Worm (Caenorhabditis elegans) whole organism, L1 larva: ENCODE results near the gene JC8.7.

Source experiments
- F16B12.6 ChIP-seq: fragments of 150-350 bp; optimal IDR thresholded peaks from 2 replicates; lab custom pipeline; 2014; ENCODE audit warnings: missing biosample characterization, missing genetic modification characterization
- aha-1 ChIP-seq: fragments of 150-350 bp; optimal IDR thresholded peaks from 2 replicates; lab custom pipeline; 2014; ENCODE audit warnings: missing biosample characterization, missing genetic modification characterization
- alr-1 ChIP-seq: fragments of 200-800 bp; sonication (Bioruptor generic); optimal IDR thresholded peaks from 2 replicates; lab custom pipeline; 2018; ENCODE audit warnings: borderline replicate concordance, mild to moderate bottlenecking, missing genetic modification characterization, missing compliant biosample characterization
- aly-2 ChIP-seq: fragments of 150-350 bp; optimal IDR thresholded peaks from 2 replicates; lab custom pipeline; 2014; ENCODE audit warnings: missing biosample characterization, missing genetic modification characterization
- blmp-1 ChIP-seq: fragments of 150-350 bp; optimal IDR thresholded peaks from 2 replicates; lab custom pipeline; 2014; ENCODE audit warnings: missing biosample characterization, missing genetic modification characterization
- ceh-8 ChIP-seq: fragments of 200-800 bp; sonication (Bioruptor generic); optimal IDR thresholded peaks from 2 replicates; lab custom pipeline; 2018; ENCODE audit warnings: mild to moderate bottlenecking, missing genetic modification characterization, moderate library complexity, missing compliant biosample characterization
- ceh-82 ChIP-seq, 3 experiments: fragments of 150-350 bp in 1 of 3; sonication (generic microtip) in 2 of 3; optimal IDR thresholded peaks; 2 replicates each; lab custom pipeline; 2014 to 2017; ENCODE audit warnings: missing biosample characterization in 3 of 3, missing genetic modification characterization in 3 of 3
- elt-2 ChIP-seq: sonication (generic microtip); optimal IDR thresholded peaks from 2 replicates; lab custom pipeline; 2016; ENCODE audit warnings: missing genetic modification characterization, mild to moderate bottlenecking, inconsistent platforms, missing compliant biosample characterization, missing genetic modification reagents
- ets-5 ChIP-seq: fragments of 200-800 bp; sonication (Bioruptor generic); IDR thresholded peaks from 2 replicates; pipeline ENCODE4 v1.3.6; 2022; ENCODE audit warnings: missing genetic modification characterization, missing compliant biosample characterization
- lsy-2 ChIP-seq, 2 experiments: fragments of 150-350 bp; optimal IDR thresholded peaks; 2 replicates each; lab custom pipeline; 2014; ENCODE audit warnings: missing biosample characterization in 2 of 2, missing genetic modification characterization in 2 of 2

DNA sequence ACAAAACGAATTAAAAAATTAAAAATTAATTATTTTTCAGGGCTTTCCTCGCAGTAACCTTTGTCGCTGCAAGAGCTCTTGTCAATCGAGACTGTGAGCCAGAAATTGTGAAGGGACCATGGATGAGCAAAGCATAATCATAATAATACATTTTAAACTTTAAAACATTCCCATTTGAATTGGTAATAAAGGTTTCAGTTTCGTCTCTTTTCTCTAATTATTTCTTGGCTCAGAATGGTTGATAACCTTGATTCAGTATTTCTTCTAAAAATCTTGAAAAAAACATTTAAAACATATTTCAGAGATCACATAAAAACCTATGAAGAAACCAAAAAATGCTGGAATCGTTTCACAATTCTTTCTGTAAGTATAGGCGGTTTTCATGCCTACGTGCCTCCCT is 11.8 kb downstream of the JC8.7 start, which contains the start of gene JC8.16:
- TF ChIP-seq ets-5 (GFP tag; lab: Robert Waterston, UW) (no peak), lsy-2 (tag; optimal IDR thresholded peaks at IDR 0.05; lab: Kevin White, UChicago) (no peak), elt-2 (tag; lab: Kevin White, UChicago) (no peak), aly-2 (tag; lab: Kevin White, UChicago) (no peak), aha-1 (tag; lab: Kevin White, UChicago) (no peak), alr-1 (tag; lab: Kevin White, UChicago) (no peak), blmp-1 (no peak), F16B12.6 (tag; lab: Kevin White, UChicago) (no peak), ceh-8 (GFP tag; lab: Kevin White, UChicago) (no peak), ceh-82 (tag; optimal IDR thresholded peaks at IDR 0.05; lab: Kevin White, UChicago) (no peak)
